Fruit fly (Drosophila melanogaster): ENCODE measurements around the gene Nrt.

The Nrt gene

dm6 chr3L:16805806-16806719 lies 40.2 kb downstream of the Nrt start (continued):
- no peak for TF ChIP-seq CG4617 (GFP tag; optimal IDR thresholded peaks at IDR 0.05; ENCODE audit: borderline replicate concordance)
- no peak for TF ChIP-seq Doc2 (GFP tag; IDR thresholded peaks at IDR 0.05)
- TF ChIP-seq HLH4C (GFP tag; IDR thresholded peaks at IDR 0.05; ENCODE audit: partially characterized antibody) = no peak
- peak; percentile 29 for TF ChIP-seq Sox100B (GFP tag; optimal IDR thresholded peaks at IDR 0.05)
- TF ChIP-seq CG2889 (GFP tag; IDR thresholded peaks at IDR 0.05) = no peak
- peak; percentile 22 for TF ChIP-seq Hmx (GFP tag; optimal IDR thresholded peaks at IDR 0.05)
- TF ChIP-seq CG3838 (GFP tag; optimal IDR thresholded peaks at IDR 0.05) = no peak
- peak; percentile 51 for TF ChIP-seq sisA (GFP tag; IDR thresholded peaks at IDR 0.05)
- peak; percentile 23 for TF ChIP-seq CG15601 (tag; optimal IDR thresholded peaks at IDR 0.05)
- no peak for TF ChIP-seq jigr1 (GFP tag; IDR thresholded peaks at IDR 0.05)
- TF ChIP-seq unpg (GFP tag; optimal IDR thresholded peaks at IDR 0.05) = peak; percentile 67
- TF ChIP-seq gsb-n (tag; optimal IDR thresholded peaks at IDR 0.05) = peak; percentile 39
- peak; percentile 47; the same call in 1 of the 2 replicates for TF ChIP-seq CG32772 (GFP tag; IDR thresholded peaks at IDR 0.05)
- no peak for TF ChIP-seq CG12236 (GFP tag; optimal IDR thresholded peaks at IDR 0.05)
- no peak for TF ChIP-seq sqz (GFP tag; optimal IDR thresholded peaks at IDR 0.05)
- no peak for TF ChIP-seq ab (GFP tag; optimal IDR thresholded peaks at IDR 0.05)
- no peak for TF ChIP-seq Fer2 (tag; optimal IDR thresholded peaks at IDR 0.05)
- TF ChIP-seq Sox102F (GFP tag; optimal IDR thresholded peaks at IDR 0.05) = peak; percentile 47
- TF ChIP-seq btn (GFP tag; optimal IDR thresholded peaks at IDR 0.05) = peak; percentile 33
- TF ChIP-seq tap (tag; optimal IDR thresholded peaks at IDR 0.05) = peak; percentile 29
- no peak for TF ChIP-seq CG7987 (GFP tag; optimal IDR thresholded peaks at IDR 0.05)
- peak; percentile 10 for TF ChIP-seq CG1602 (GFP tag; optimal IDR thresholded peaks at IDR 0.05)
- no peak for TF ChIP-seq CG2199 (GFP tag; IDR thresholded peaks at IDR 0.05)
- TF ChIP-seq peb (GFP tag; IDR thresholded peaks at IDR 0.05) = no peak
- TF ChIP-seq CG11456 (GFP tag; IDR thresholded peaks at IDR 0.05) = 0 out of 3 replicates have a peak, but pooled peaks have one; percentile 6
- peak; percentile 72 for TF ChIP-seq Med (GFP tag)
- no peak for TF ChIP-seq CG13775 (GFP tag; optimal IDR thresholded peaks at IDR 0.05)
- TF ChIP-seq CG10565 (GFP tag; optimal IDR thresholded peaks at IDR 0.05) = no peak
- TF ChIP-seq NK7.1 (GFP tag; optimal IDR thresholded peaks at IDR 0.05) = no peak
- TF ChIP-seq sens-2 (GFP tag; IDR thresholded peaks at IDR 0.05) = no peak
- peak; percentile 46 for TF ChIP-seq CG8924 (tag; optimal IDR thresholded peaks at IDR 0.05)
- TF ChIP-seq gro (GFP tag; optimal IDR thresholded peaks at IDR 0.05) = peak; percentile 47
- no peak for TF ChIP-seq inv (GFP tag; IDR thresholded peaks at IDR 0.05; ENCODE audit: partially characterized antibody)
- TF ChIP-seq CG17802 (tag; optimal IDR thresholded peaks at IDR 0.05) = no peak
- TF ChIP-seq CG9437 (GFP tag; optimal IDR thresholded peaks at IDR 0.05) = no peak
- no peak for TF ChIP-seq h (optimal IDR thresholded peaks at IDR 0.05)
- no peak for TF ChIP-seq CG3407 (GFP tag; optimal IDR thresholded peaks at IDR 0.05)
- TF ChIP-seq NfI (GFP tag; optimal IDR thresholded peaks at IDR 0.05) = peak; percentile 24
- no peak for TF ChIP-seq Ets97D (GFP tag; optimal IDR thresholded peaks at IDR 0.05)
- TF ChIP-seq Nf-YC (tag; optimal IDR thresholded peaks at IDR 0.05) = no peak
- no peak for TF ChIP-seq Optix (GFP tag; IDR thresholded peaks at IDR 0.05)
- no peak for TF ChIP-seq Eip74EF (GFP tag; optimal IDR thresholded peaks at IDR 0.05)
- TF ChIP-seq repo (GFP tag; optimal IDR thresholded peaks at IDR 0.05) = no peak
- TF ChIP-seq ind (GFP tag; optimal IDR thresholded peaks at IDR 0.05) = peak; percentile 25
- TF ChIP-seq Dref (GFP tag; IDR thresholded peaks at IDR 0.05) = no peak
- no peak for TF ChIP-seq CkIIα-i1 (GFP tag; IDR thresholded peaks at IDR 0.05)
- no peak for TF ChIP-seq prd (optimal IDR thresholded peaks at IDR 0.05)
- peak; percentile 7; the same call in 1 of the 3 replicates for TF ChIP-seq prd (GFP tag; IDR thresholded peaks at IDR 0.05)
- TF ChIP-seq dysf (GFP tag; IDR thresholded peaks at IDR 0.05) = peak; percentile 63; the same call in 2 of the 3 replicates
- TF ChIP-seq Meics (GFP tag; optimal IDR thresholded peaks at IDR 0.05) = peak; percentile 13

Data from whole organism, embryonic.